Worm (Caenorhabditis elegans): Measurements from ENCODE around the gene C08F11.12.

C08F11.12 gene

DNA sequence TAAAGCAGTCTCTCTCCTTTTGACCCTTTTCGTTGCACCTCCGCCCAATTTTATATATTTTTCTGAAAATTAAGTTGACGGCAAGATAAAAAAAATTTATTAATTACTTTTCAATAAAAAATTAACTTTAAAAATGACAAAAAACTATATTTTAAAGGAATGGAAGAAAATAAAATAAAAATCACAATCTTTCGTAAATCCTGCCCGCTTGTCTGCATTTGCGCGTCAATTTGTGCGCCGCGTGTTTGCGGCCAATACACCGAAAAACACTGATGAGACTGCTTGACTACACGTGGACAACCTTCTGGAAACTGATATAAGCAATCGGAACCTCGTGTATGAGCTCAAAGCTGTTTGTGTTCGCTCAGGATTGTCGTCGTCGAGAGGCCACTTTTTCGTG, 14.3 kb downstream of the C08F11.12 start, which contains the start of gene C08F11.7:
Gene C08F11.7 (plus strand): TSS at position 301 of the 400 bp plus-strand sequence.
- TF ChIP-seq him-1 (tag; optimal IDR thresholded peaks at IDR 0.05) = no peak
- no peak for TF ChIP-seq dao-5 (tag; optimal IDR thresholded peaks at IDR 0.05)
- no peak for TF ChIP-seq W03F9.2 (tag; optimal IDR thresholded peaks at IDR 0.05)

DNA sequence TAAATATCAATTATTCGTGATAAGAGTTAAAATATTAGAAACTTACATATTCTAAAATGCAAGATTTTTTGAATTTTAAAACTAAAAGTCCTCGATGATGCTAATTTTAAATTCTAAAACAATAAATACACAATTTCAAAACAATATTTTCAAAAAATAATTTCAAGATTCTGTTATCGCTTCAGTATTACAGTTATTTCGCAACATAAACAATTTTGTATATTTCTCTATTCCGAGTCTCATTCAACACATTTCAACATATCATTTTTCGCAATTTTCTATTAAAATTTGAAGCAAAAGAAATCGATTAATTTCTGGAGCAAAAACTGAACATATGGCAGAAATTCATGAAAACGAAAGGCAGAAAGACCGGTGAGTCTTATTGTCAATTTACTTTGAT, 18.1 kb downstream of the C08F11.12 start, which contains the start of gene fbxa-98:
Gene fbxa-98 (plus strand): TSS at position 243 of the 400 bp plus-strand sequence.
- TF ChIP-seq dao-5 (tag; optimal IDR thresholded peaks at IDR 0.05) (no peak), W03F9.2 (tag; optimal IDR thresholded peaks at IDR 0.05) (no peak), him-1 (tag; optimal IDR thresholded peaks at IDR 0.05) (no peak)

DNA sequence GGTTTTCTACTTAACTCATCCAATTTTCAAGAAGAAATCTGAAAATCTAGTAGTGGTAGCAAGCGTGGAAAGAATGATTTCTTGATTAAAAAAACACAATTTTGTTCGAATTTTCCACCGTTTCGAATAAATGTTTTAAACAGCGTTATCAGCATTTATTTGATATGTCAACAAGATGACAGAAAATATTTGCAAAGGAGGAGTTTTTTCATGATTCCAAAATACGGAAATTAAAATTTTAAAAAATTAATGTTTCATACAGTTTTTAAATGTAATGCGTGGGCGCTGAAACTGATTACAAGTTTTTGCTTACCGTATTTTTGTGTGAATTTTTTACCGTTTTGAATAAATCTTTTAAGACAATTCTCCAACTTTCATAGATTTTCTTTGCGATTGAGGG, 18.7 kb downstream of the C08F11.12 start:
- no peak for TF ChIP-seq him-1 (tag; optimal IDR thresholded peaks at IDR 0.05)
- no peak for TF ChIP-seq dao-5 (tag; optimal IDR thresholded peaks at IDR 0.05)
- TF ChIP-seq W03F9.2 (tag; optimal IDR thresholded peaks at IDR 0.05) = no peak

DNA sequence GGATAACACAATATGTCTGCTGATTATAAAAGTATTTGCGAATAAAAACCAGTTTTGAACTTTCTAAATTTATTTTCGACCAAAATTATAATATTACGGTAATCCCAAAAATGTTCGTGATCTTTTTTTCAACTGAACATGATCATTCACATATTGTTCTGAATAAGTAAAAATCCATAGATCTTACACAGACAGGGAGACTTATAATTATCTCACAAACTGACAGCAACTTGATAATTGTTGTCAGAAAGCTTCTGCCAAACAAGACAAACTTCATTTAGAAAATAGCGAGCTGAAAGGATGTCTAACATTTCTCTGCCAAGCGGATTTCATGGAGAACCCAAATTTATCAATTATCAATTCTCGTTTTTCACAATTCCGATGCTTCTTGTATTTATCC, 24.8 kb downstream of the C08F11.12 start, which contains the start of gene sru-21:
Gene sru-21 (plus strand): TSS at position 301 of the 400 bp plus-strand sequence.
- TF ChIP-seq him-1 (tag; optimal IDR thresholded peaks at IDR 0.05) (no peak), W03F9.2 (tag; optimal IDR thresholded peaks at IDR 0.05) (no peak), dao-5 (tag; optimal IDR thresholded peaks at IDR 0.05) (no peak)

DNA sequence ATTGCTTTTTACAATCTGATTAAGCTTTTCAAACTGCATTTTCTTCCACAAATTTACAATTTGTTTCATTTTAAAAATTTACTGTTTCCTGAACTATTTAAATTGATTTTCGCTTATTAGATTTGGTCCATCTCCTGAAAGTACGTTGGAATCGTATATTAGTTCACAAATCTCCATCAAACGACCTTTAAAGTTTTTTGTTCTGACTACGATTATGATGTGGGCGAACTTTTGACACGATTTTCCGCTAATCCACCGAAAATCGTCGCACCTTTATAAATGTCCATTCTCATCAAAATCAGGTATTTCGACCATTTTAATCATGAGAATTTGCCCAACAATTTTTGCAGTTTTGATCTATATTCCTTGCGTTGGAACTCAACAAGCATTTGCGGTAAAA, 27.8 kb downstream of the C08F11.12 start, which contains the start of gene C08F11.1:
Gene C08F11.1 (plus strand): TSS at position 301 of the 400 bp plus-strand sequence.
- no peak for TF ChIP-seq him-1 (tag; optimal IDR thresholded peaks at IDR 0.05)
- no peak for TF ChIP-seq dao-5 (tag; optimal IDR thresholded peaks at IDR 0.05)

DNA sequence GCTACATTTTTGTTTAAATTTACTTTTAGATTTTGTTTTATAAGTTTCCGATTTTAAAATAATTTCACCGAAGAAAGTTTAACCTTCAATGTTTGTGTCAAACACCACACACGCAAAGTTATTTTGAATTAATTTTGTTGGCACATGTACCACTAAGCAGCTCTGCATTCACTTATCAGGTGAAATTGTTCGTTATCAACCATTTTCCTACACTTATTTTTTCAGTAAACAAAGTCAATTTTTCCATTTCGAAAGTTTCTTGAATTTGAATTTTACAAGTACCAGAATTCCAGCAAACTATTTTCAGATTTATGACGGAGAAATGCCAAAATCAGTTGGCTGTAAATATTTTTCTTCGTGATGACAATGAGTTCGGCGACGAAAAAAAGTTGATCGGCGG, 32.1 kb downstream of the C08F11.12 start, which contains the start of gene C08F11.3:
Gene C08F11.3 (plus strand): TSS at position 301 of the 400 bp plus-strand sequence.
- no peak for TF ChIP-seq W03F9.2 (tag; optimal IDR thresholded peaks at IDR 0.05)
- TF ChIP-seq dao-5 (tag; optimal IDR thresholded peaks at IDR 0.05) = no peak
- no peak for TF ChIP-seq him-1 (tag; optimal IDR thresholded peaks at IDR 0.05)

DNA sequence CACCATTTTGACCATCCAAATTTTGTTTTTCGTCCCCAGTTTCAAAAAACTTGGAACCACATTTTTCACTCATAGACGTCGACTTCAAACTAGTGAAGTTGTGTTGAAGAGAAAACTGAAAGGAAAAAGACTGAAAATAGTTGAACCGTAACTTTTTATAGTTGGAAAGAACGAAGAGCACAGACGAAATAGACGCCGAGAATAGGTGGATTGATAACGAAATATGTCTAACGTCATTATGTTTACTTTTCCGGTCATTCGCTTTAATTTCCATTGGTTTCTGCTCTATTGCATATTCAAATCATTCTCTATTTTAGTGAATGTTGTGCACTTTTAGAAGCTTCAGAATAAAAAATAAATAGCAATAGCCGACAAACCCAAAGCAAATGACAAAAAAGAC, 41.6 kb downstream of the C08F11.12 start, which contains the start of gene C08F11.13:
Gene C08F11.13 (minus strand): TSS at position 138 of the 400 bp plus-strand sequence.
- TF ChIP-seq him-1 (tag; optimal IDR thresholded peaks at IDR 0.05) (no peak), W03F9.2 (tag; optimal IDR thresholded peaks at IDR 0.05) (no peak), dao-5 (tag; optimal IDR thresholded peaks at IDR 0.05) (no peak)

DNA sequence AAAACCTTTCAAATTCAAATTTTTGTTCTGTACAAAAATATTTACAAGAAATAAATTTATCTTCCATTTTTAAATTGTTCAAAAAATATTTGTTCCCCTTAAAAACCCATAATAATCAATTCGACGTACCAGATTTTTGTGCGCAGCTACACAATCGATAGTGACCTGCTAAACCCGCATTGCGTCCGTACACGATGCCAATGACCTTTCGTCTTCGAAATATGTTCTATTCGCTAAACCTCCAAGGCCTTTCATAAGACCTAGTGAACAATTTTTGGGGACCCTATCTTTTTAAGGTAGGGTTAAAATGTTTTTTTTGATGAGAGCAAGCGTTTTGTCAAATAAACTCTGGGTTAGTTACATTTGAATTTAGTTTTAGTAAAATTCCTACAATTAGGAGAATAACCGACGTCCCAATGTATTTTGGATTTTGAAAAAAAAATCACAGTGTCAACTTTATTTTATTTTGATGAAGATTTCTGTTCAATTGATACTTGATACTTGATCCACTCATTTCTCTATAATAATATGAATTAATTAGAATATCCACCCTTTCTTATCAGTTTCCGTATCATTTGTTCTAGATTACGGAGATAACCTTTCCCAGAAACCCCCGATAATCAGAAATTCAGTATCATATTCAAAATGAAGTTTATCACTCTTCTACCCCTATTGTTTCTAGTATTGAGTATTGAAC, 49.2 kb downstream of the C08F11.12 start, which contains the start of gene Y45F10B.59:
Gene Y45F10B.59 (plus strand): TSS at position 647 of the 697 bp plus-strand sequence.
- TF ChIP-seq W03F9.2 (tag; optimal IDR thresholded peaks at IDR 0.05) (no peak), dao-5 (tag; optimal IDR thresholded peaks at IDR 0.05) (no peak), him-1 (tag; optimal IDR thresholded peaks at IDR 0.05) (no peak)

DNA sequence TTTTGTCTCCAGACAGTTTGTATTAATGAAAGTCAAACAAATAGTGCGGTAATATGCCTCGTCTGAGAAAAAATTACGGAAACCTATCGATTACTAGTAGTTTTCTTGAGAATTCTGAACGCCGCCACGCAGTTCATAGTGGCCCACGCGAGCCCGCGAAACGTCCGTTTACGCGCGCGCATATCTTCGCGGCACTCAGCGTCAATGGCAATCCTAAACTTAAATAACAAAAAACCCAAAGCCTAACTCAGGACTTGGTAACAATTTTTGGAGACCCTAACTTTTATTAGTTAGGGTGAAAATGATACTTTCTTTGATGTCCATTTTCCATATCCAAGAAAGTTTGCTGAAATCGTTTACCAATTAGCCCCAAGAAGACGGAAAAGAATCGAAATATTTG, 49.9 kb downstream of the C08F11.12 start:
- no peak for TF ChIP-seq him-1 (tag; optimal IDR thresholded peaks at IDR 0.05)
- TF ChIP-seq dao-5 (tag; optimal IDR thresholded peaks at IDR 0.05) = no peak
- no peak for TF ChIP-seq W03F9.2 (tag; optimal IDR thresholded peaks at IDR 0.05)

Data from whole organism, L4/young adult.